Fruit fly (Drosophila melanogaster) ovary, adult (tissue): ENCODE results near the gene Lst8.

Source experiments
- CG17801 ChIP-seq: fragments of 200-800 bp; optimal IDR thresholded peaks from 2 replicates; lab custom pipeline; 2019; ENCODE audit warnings: missing biosample characterization, mild to moderate bottlenecking, missing genetic modification characterization, moderate library complexity; ENCODE audit not compliant: partially characterized antibody

Lst8 gene

DNA sequence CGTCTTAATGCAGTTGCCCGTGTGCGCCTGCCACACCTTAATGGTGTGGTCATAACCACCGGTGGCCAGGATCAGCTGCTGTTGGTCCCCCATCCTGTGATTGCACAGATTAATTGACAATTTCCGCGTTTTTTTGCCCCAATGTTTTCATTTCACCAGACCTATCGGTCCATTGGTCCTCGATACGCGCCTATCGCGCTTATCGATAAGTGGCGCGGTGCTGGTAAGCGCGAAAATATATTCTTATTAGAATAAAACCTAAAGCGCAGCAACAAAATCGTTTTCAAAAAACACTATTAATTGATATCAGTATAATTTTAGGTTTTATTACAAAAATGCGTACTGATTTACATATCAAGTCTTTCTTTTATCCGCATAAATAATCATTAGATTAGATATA, at the start of gene Lst8:
TSS of gene Lst8 (minus strand) at position 187 of the 400 bp plus-strand sequence.
- TF ChIP-seq CG17801 (GFP tag; lab: Kevin White, UChicago): peak; percentile 51

DNA sequence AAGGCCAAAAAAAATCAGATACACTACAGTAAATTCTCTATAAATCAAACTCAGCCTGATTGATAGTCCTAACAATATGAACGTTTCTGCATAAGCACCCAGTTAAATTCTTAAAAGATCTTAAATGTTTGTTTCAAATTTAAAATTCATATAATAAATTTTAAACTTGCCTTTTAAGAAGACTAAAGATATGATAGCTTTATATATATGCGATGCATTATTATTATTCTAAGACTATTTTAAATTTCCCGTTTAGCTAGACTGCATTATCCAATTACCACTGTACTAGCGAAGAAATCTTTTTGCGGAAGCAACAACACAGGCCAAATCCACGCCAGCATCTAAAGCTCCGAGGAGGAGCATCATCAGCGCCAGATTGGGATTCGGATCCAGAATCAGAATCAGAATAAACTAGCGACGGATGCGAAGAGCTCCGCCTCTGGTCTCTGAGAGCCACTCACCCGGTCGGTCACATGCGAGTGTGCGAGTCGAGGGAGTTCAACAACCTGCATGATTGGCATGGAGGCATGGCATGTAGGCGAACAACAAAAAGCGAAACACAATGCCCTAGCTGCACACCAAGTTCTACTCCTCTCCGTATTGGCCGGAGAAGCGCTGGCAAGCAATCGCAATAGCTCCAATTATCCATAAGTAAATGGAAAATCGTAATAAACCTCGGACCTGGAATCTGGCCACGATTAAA, 48.4 kb upstream of the Lst8 start:
- no peak for TF ChIP-seq CG17801 (GFP tag; lab: Kevin White, UChicago)

DNA sequence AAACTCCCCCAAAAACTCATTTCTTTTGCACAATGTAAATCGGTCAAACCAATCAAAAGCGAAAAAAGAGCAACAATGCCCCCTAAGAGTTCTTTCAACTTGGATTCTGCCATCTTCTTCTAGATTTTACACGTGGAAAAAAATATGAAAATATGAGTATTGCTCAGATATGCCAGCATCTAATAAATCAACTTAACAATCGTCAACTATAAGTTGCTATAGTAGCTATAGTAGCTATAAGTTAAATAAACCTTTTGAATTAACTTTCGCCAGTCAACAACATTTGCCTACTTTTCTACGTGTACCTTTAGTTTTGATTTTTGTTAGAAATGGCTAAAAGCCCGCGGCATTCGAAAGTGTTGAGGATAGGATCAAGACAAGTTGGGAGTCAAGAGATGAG, 47.5 kb upstream of the Lst8 start:
- no peak for TF ChIP-seq CG17801 (GFP tag; lab: Kevin White, UChicago)

DNA sequence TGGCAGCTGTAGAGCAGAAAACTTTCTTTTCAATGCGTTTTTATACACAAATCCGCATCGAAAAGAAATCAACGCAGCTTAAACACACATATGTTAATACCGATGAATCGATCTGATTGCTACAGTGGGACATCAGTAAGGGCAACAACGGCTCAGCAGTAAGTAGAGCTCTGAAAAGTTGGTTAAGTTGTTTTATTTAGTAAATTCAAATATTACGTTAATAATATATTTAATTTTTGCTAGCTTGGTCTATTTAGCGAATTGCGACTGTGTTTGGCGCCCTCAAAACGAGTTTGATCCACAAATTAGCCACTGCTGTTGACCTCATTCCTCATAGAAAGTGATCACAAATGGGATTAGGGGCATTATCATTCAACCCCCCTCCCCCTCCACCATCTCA, 46.2 kb upstream of the Lst8 start:
- peak; percentile 11 for TF ChIP-seq CG17801 (GFP tag; lab: Kevin White, UChicago)

DNA sequence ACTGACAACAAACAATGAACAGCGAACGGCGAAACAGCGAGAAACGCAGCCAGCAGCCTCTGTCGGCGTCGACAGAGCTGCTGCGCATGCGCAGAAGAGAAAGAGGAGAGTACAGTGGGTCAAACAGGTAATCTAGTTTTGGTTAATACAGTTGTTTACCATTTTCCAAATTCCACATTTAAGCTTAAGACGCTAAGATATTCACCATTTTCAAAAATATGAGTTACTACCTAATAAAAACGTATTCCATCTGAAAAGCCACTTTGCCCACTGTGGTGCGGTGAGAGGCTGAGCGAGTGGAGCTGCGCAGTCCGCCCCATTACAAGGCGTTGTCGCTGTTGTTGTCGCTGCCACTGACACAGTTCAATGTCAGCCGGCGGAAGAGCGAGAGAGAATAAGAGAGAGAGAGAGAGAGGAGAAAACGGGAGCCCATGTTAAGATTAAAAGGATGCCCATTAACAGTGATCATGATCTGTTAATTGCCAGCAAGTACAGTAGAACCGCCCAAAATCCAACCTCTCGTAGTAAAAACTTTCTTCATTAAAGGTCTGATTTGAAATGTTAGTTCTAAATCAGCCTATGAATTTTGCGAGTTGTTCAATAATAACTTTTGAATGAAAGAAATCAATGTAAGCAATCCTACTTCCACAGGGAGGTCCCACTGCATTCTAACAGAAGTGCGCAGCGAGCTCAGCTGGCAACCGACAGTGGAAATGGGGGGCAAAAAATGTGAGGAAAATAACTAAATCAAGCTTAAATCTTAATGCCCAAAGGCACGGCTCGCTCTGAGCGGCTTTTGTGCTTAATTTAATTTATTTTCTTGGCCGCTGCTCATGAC, 45.2 kb upstream of the Lst8 start:
- TF ChIP-seq CG17801 (GFP tag; lab: Kevin White, UChicago): peak; percentile 90

DNA sequence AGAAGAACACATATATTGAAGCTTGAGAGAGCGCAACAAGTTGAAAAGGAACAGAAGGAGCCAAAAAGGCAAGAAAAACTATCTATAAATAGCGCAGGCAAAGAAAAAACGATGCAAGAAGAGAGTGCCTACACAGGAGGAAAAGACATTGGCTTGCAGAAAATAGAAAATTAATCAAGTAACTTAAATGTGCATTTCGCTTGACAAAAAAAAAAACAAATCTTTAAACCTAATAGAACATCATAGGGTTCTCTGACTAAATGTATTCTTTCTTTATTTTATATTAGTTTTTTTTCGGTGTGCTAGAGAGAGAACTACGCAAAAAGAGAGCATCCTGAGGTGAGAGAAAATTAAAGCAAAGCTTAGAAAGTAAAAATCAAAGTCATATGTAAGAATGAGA, 44.3 kb upstream of the Lst8 start:
- TF ChIP-seq CG17801 (GFP tag; lab: Kevin White, UChicago): peak; percentile 76

DNA sequence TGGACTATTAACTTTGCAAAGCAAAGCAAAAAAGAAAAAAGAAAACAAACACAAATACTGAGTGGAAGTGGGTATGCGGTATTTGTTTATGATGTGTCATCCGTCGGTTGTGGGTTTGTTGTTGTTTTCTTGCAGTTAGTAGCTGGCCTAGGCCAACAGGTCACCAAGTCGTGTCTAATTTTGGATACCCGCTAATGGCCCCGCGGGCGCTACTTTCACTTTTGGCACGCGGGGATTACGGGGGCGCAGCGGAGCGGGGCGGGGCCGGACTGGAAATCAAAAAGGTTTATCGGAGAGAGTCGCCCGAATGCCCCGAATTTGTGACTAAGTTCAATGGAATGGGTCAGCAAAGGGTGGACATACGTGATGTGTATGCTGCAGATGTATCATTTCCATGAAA, 41.3 kb upstream of the Lst8 start:
- no peak for TF ChIP-seq CG17801 (GFP tag; lab: Kevin White, UChicago)

DNA sequence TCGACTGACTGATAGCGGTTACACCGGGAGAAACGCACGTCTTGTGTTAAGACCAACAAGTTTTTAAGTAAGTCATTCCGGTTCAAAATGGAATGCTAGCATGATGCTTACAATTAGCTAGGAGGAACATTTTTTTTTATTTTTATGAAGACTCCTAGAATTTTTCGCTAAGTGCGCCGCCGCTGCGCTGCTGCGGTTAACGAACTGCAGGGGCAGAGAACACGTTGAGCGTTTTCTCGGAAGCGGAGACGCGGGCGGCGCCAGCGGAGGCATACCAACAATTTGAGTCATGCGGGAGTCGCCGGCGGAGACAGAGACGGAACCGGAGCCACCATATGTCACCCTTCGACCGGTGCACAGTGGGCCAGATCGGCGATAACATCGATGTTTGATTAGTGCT, 40.3 kb upstream of the Lst8 start:
- TF ChIP-seq CG17801 (GFP tag; lab: Kevin White, UChicago): peak; percentile 98

DNA sequence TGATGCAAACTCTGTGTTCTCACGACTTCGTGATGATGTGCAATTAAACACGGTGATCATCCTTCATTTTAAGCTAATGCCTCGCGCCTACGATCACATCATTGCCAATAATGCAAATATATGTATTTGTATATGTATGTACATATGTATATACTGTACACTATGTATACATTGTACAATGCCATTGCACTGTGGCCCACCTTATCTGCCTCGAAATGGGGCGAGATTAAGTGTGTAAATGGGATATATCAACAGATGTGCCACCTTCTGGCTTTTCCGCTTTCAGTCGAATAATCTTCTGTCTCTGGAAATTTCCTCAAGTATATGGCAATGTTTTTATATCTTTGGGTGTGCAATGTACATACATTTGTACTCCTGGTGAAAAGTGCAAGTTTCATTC, 39.1 kb upstream of the Lst8 start:
- no peak for TF ChIP-seq CG17801 (GFP tag; lab: Kevin White, UChicago)

DNA sequence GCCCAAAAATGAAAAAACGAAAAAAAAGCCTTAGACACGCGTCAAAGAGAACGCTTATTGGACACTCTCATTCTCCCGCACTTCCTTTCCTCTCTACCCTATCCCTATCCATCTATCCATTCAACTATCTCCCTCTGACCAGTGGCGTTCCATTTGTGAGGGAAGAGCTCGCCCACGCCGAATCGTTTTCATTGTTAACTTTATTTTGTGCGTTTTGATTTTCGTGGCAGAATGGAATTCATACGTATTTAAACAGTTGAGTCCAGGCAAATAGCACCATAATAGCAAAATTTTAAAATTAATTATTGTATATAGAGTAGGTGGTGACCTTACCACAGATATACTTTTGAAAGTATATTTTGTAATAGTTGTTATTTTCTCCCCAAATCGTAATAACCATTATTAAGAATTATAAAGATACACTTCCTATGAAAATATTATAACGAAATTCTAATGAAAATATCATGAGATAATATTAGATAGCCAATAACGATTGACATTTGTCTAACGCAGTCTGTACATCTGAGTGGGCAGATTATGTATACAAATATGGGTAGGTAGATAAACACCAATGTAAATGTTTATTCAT, 35.5 kb upstream of the Lst8 start:
- no peak for TF ChIP-seq CG17801 (GFP tag; lab: Kevin White, UChicago)

DNA sequence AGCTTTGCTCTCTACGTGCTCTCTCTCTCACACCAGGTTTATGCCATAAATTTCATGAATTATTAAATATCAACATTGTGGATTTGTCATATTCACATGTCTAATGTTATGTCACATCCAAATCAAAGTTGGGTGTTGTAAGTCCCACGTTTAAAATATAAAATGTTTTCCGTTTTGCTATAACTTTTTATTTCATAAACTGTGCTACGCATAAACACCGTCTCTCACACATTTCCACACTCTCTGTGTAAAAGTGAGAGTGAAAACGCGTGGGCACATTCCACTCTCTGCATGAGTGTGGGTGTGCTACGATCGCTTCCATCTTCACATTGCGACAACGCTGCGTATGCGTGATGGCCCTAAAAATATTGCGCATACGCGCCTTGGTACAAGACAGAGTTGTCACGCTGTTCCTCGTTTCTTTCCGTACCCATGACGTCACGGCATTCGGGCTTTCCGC, 35.0 kb upstream of the Lst8 start:
- peak; percentile 99 for TF ChIP-seq CG17801 (GFP tag; lab: Kevin White, UChicago)

DNA sequence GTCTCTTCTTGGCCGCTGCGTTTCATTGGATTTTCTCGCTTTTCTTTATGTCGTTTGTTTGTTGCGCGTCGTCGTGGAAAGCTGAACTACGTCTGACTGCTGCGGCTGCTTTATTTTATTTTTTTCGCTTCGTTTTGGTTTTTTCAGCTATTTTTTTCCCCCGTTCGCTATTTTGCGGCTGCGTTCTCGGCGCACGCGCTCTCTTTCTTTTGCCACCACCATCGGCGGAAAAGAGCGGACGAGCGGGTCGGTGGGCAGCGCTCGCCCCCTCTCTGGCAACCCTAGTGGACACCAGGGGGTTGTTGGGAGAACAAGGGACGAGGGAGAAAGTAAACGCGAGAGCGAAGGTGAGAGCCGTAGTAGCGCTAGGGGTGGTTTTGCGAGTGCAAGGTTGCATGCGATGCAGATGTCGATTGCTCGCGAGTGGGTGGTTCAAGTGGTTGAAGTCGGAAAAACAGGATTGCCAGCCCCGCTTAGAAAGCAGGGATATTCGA, 33.2 kb upstream of the Lst8 start:
- no peak for TF ChIP-seq CG17801 (GFP tag; lab: Kevin White, UChicago)

DNA sequence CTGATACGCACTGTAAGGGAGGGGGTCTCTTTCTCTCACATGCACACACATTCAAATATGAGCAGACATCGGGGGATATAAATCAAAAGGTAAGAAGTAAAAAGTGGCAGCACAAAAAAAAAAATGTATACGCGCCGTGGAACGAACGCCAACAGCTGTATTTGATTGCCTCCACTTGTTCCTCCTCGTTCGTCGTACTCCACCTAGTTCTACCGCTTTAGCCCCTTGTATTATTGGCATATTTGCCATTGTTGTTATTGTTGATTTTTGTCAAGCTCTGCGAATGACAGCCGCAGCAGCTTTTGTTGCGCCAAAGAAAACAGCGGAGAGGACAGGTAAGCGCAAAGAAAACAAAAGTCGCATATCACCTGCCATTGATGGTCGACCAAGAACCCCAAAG, 31.1 kb upstream of the Lst8 start:
- no peak for TF ChIP-seq CG17801 (GFP tag; lab: Kevin White, UChicago)

DNA sequence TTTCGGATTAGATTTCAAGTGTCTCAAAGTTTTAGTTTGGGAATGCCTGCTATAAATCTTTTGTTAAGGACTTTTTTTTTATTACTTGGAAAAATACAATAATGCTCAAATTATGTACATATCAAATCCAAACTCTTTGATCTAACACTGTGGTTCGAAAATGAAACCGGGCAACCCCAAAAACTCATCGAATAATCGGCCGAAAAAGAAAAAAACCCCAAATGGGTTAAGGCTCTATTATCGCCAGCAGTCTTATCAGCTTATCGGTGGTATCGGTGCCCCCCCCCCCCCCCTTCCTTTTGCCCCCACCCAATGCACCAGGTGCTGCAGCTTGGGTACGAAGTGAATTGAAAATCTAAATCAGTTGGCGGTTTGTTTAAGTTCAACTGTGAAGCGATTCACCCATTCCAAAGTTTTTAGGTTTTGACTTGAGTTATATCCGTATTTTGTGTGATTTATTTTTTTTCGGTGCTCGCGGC, 11.9 kb upstream of the Lst8 start:
- TF ChIP-seq CG17801 (GFP tag; lab: Kevin White, UChicago): no peak

DNA sequence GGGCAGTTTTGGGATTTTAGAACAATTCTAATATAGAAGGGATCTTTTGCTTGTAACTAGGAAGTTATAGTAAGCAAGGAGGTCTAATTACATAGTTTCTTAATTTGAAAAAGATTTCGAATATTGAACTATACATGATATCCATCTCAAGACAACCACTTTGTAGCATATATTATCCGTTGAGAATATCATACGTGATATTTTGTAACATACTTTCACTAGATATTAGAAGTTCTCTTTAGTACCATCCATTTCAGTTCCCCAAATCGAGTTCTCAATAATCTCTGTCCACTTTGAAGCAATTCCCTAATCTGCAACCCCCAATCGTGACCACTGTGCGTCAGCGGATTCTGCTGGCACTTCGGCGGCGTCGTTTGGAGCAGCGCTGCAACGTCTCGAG, 9.7 kb upstream of the Lst8 start:
- peak; percentile 46 for TF ChIP-seq CG17801 (GFP tag; lab: Kevin White, UChicago)
